Worm (Caenorhabditis elegans) whole organism, L2 larva: Measurements from ENCODE around the gene K08E7.4.

Experiments used
- R02D3.7 ChIP-seq: fragments of 150-350 bp; optimal IDR thresholded peaks from 2 replicates; lab custom pipeline; 2014; ENCODE audit warnings: missing biosample characterization, missing genetic modification characterization
- ZK546.5 ChIP-seq: sonication (generic microtip); optimal IDR thresholded peaks from 2 replicates; lab custom pipeline; 2017; ENCODE audit warnings: missing biosample characterization, missing genetic modification characterization
- egl-27 ChIP-seq: sonication (generic microtip); optimal IDR thresholded peaks from 3 replicates; lab custom pipeline; 2017; ENCODE audit warnings: missing biosample characterization, missing genetic modification reagents, missing genetic modification characterization
- elt-3 ChIP-seq: sonication (generic microtip); optimal IDR thresholded peaks from 2 replicates; lab custom pipeline; 2017; ENCODE audit warnings: missing biosample characterization, missing genetic modification characterization
- gmeb-1 ChIP-seq: fragments of 150-350 bp; optimal IDR thresholded peaks from 2 replicates; lab custom pipeline; 2014; ENCODE audit warnings: missing biosample characterization, missing genetic modification characterization
- lin-39 ChIP-seq: fragments of 150-350 bp; optimal IDR thresholded peaks from 2 replicates; lab custom pipeline; 2014; ENCODE audit warnings: missing biosample characterization, missing genetic modification reagents, missing genetic modification characterization
- mdl-1 ChIP-seq, 2 experiments: fragments of 150-350 bp in 1 of 2; sonication (generic microtip) in 1 of 2; optimal IDR thresholded peaks; 2 replicates each; lab custom pipeline; 2017; ENCODE audit warnings: missing biosample characterization in 2 of 2, missing genetic modification characterization in 2 of 2
- nhr-11 ChIP-seq: fragments of 150-350 bp; optimal IDR thresholded peaks from 2 replicates; lab custom pipeline; 2014; ENCODE audit warnings: missing biosample characterization, missing genetic modification characterization
- skn-1 ChIP-seq: sonication (generic microtip); optimal IDR thresholded peaks from 2 replicates; lab custom pipeline; 2017; ENCODE audit warnings: missing biosample characterization, missing genetic modification characterization
- snpc-4 ChIP-seq: fragments of 150-350 bp; optimal IDR thresholded peaks from 2 replicates; lab custom pipeline; 2014; ENCODE audit warnings: missing biosample characterization, missing genetic modification characterization
- unc-39 ChIP-seq: fragments of 150-350 bp; optimal IDR thresholded peaks from 2 replicates; lab custom pipeline; 2014; ENCODE audit warnings: missing biosample characterization, missing genetic modification characterization
- unc-62 ChIP-seq: fragments of 150-350 bp; optimal IDR thresholded peaks from 2 replicates; lab custom pipeline; 2014; ENCODE audit warnings: missing biosample characterization, missing genetic modification reagents, missing genetic modification characterization
- zag-1 ChIP-seq: fragments of 150-350 bp; optimal IDR thresholded peaks from 2 replicates; lab custom pipeline; 2014; ENCODE audit warnings: missing biosample characterization, missing genetic modification characterization
- ztf-11 ChIP-seq: sonication (generic microtip); optimal IDR thresholded peaks from 2 replicates; lab custom pipeline; 2017; ENCODE audit warnings: missing biosample characterization, missing genetic modification characterization

- no peak for TF ChIP-seq gmeb-1 (tag; lab: Kevin White, UChicago)
- TF ChIP-seq nhr-11 (tag; lab: Kevin White, UChicago), result no peak
- TF ChIP-seq unc-39 (tag; lab: Kevin White, UChicago), result no peak
- no peak for TF ChIP-seq R02D3.7 (tag; lab: Kevin White, UChicago)
- no peak for TF ChIP-seq snpc-4 (tag; lab: Kevin White, UChicago)
- TF ChIP-seq skn-1 (tag; lab: Kevin White, UChicago), result no peak
- TF ChIP-seq lin-39, result no peak
- TF ChIP-seq ztf-11 (tag; lab: Kevin White, UChicago), result no peak
- TF ChIP-seq elt-3 (tag; lab: Kevin White, UChicago), result no peak
- TF ChIP-seq ZK546.5 (tag; lab: Kevin White, UChicago), result no peak
- TF ChIP-seq mdl-1 (tag; optimal IDR thresholded peaks at IDR 0.05; lab: Kevin White, UChicago), result no peak
- TF ChIP-seq unc-62 (GFP tag; lab: Kevin White, UChicago), result no peak
- TF ChIP-seq zag-1 (tag; lab: Kevin White, UChicago), result no peak
- no peak for TF ChIP-seq egl-27
Observed at ce11 chrIV:12600941-12601340, 30.0 kb upstream of the K08E7.4 start.
